Worm (Caenorhabditis elegans) whole organism, L1 larva: Measurements from ENCODE around the gene F56H9.9.
A peak's percentile ranks its signal among the peaks of the same experiment; 100 is the strongest.

Experiments used
- dpl-1 ChIP-seq, 3 experiments: fragments of 150-350 bp in 2 of 3; sonication (generic microtip) in 1 of 3; optimal IDR thresholded peaks; 2 replicates each; lab custom pipeline; 2014 to 2017; ENCODE audit warnings: missing biosample characterization in 3 of 3, missing genetic modification characterization in 3 of 3, missing genetic modification reagents in 3 of 3
- hlh-4 ChIP-seq: sonication (generic microtip); optimal IDR thresholded peaks from 2 replicates; lab custom pipeline; 2016; ENCODE audit warnings: mild to moderate bottlenecking, missing genetic modification characterization, missing compliant biosample characterization
- lsy-2 ChIP-seq, 2 experiments: fragments of 150-350 bp; optimal IDR thresholded peaks; 2 replicates each; lab custom pipeline; 2014; ENCODE audit warnings: missing biosample characterization in 2 of 2, missing genetic modification characterization in 2 of 2
- nhr-12 ChIP-seq: sonication (generic microtip); optimal IDR thresholded peaks from 2 replicates; lab custom pipeline; 2017; ENCODE audit warnings: missing biosample characterization, missing genetic modification characterization
- ztf-11 ChIP-seq, 2 experiments: sonication (generic microtip); optimal IDR thresholded peaks; 2 replicates each; lab custom pipeline; 2016 to 2017; ENCODE audit warnings: missing genetic modification characterization in 2 of 2, missing biosample characterization in 1 of 2, missing compliant biosample characterization in 1 of 2

ce11 chrV:12636248-12636647 lies 12.0 kb upstream of the F56H9.9 start:
- TF ChIP-seq dpl-1 (GFP tag; optimal IDR thresholded peaks at IDR 0.05; lab: Kevin White, UChicago) (no peak), hlh-4 (tag; lab: Kevin White, UChicago) (no peak), ztf-11 (tag; optimal IDR thresholded peaks at IDR 0.05; lab: Kevin White, UChicago) (no peak), nhr-12 (tag; lab: Kevin White, UChicago) (no peak), lsy-2 (tag; optimal IDR thresholded peaks at IDR 0.05; lab: Kevin White, UChicago) (peak; percentile 22 to 49)
